Worm (Caenorhabditis elegans): Measurements from ENCODE around the gene bli-6.

DNA sequence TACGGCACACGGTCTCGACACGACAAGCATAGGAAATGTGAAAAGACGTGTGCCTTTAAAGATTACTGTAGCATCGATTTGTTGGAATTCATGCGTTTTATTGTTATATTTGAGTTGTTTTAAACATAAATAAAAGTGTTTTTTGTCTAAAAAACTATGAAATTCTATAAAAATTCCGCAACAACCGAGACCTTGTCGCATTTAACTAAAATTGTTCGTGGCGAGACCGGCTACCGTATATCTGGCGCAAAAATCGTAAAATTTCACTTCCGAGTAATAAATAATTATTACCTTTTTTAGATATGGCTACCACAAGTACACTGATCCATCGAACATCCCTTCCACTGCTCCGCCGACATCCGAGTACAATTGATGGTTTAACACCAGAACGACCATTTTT lies 39.5 kb upstream of the bli-6 start, which contains the start of gene ipla-6:
- TF ChIP-seq skn-1 (tag; optimal IDR thresholded peaks at IDR 0.05) = no peak
- no peak for TF ChIP-seq blmp-1 (tag; optimal IDR thresholded peaks at IDR 0.05)

All from whole organism, L1 larva.